Fruit fly (Drosophila melanogaster): Measurements from ENCODE around the gene CG44303.

CG44303 gene

dm6 chrX:6679502-6679810 lies 7.8 kb downstream of the CG44303 start:
- TF ChIP-seq CG8632 (GFP tag; optimal IDR thresholded peaks at IDR 0.05) (no peak), fd85E (GFP tag; optimal IDR thresholded peaks at IDR 0.05) (no peak), svp (GFP tag) (peak; percentile 70)

dm6 chrX:6678635-6679501 lies 8.4 kb downstream of the CG44303 start, which contains the start of gene ND-ASHI:
ND-ASHI (minus strand) TSS chrX:6679118.
- TF ChIP-seq Eip75B (GFP tag; optimal IDR thresholded peaks at IDR 0.05), result peak; percentile 97
- peak; percentile 98 for TF ChIP-seq CG15336 (GFP tag; IDR thresholded peaks at IDR 0.05)
- TF ChIP-seq CG6792 (GFP tag; optimal IDR thresholded peaks at IDR 0.05), result peak; percentile 96
- TF ChIP-seq fd59A (GFP tag; optimal IDR thresholded peaks at IDR 0.05), result peak; percentile 97
- peak; percentile 96 for TF ChIP-seq Lpt (GFP tag; optimal IDR thresholded peaks at IDR 0.05)
- peak; percentile 95 for TF ChIP-seq Ets96B (tag; optimal IDR thresholded peaks at IDR 0.05)
- peak; percentile 95 for TF ChIP-seq CG7368 (GFP tag; optimal IDR thresholded peaks at IDR 0.05)
- TF ChIP-seq achi (GFP tag; optimal IDR thresholded peaks at IDR 0.05), result peak; percentile 95
- peak; percentile 97 for TF ChIP-seq CG32006 (GFP tag; optimal IDR thresholded peaks at IDR 0.05)
- peak; percentile 99 for TF ChIP-seq CG6163 (GFP tag; IDR thresholded peaks at IDR 0.05)
- peak; percentile 97 for TF ChIP-seq OdsH (GFP tag; optimal IDR thresholded peaks at IDR 0.05)
- TF ChIP-seq svp (GFP tag), result peak; percentile 98
- peak; percentile 95 for TF ChIP-seq CG31627 (GFP tag; optimal IDR thresholded peaks at IDR 0.05)
- peak; percentile 91 for TF ChIP-seq Ets21C (GFP tag; optimal IDR thresholded peaks at IDR 0.05)
- TF ChIP-seq ss (GFP tag; optimal IDR thresholded peaks at IDR 0.05), result peak; percentile 98
- TF ChIP-seq pdm3 (GFP tag; optimal IDR thresholded peaks at IDR 0.05), result peak; percentile 98
- TF ChIP-seq dac (GFP tag; optimal IDR thresholded peaks at IDR 0.05), result peak; percentile 95
- TF ChIP-seq Eip78C (GFP tag), result peak; percentile 99
- peak; percentile 94 for TF ChIP-seq Sox15 (GFP tag; optimal IDR thresholded peaks at IDR 0.05)
- TF ChIP-seq cyc (GFP tag; optimal IDR thresholded peaks at IDR 0.05), result peak; percentile 97
- TF ChIP-seq vri (GFP tag; optimal IDR thresholded peaks at IDR 0.05), result peak; percentile 95
- TF ChIP-seq CG9139 (GFP tag; optimal IDR thresholded peaks at IDR 0.05), result peak; percentile 96
- peak; percentile 94 to 95 for TF ChIP-seq salr (GFP tag; optimal IDR thresholded peaks at IDR 0.05)
- peak; percentile 97 for TF ChIP-seq lz (GFP tag; optimal IDR thresholded peaks at IDR 0.05)
- peak; percentile 96 for TF ChIP-seq spab (GFP tag; optimal IDR thresholded peaks at IDR 0.05)
- peak; percentile 97 for TF ChIP-seq CG10631 (GFP tag; optimal IDR thresholded peaks at IDR 0.05)
- TF ChIP-seq CG6854 (GFP tag; optimal IDR thresholded peaks at IDR 0.05), result peak; percentile 95
- TF ChIP-seq CG6808 (GFP tag; optimal IDR thresholded peaks at IDR 0.05), result peak; percentile 97
- TF ChIP-seq Eip93F (GFP tag; optimal IDR thresholded peaks at IDR 0.05), result peak; percentile 95
- TF ChIP-seq Hr38 (GFP tag; optimal IDR thresholded peaks at IDR 0.05), result peak; percentile 50
- peak; percentile 96 for TF ChIP-seq CG8632 (GFP tag; optimal IDR thresholded peaks at IDR 0.05)
- peak; percentile 96 for TF ChIP-seq Met (GFP tag; optimal IDR thresholded peaks at IDR 0.05)
- TF ChIP-seq fkh (GFP tag; optimal IDR thresholded peaks at IDR 0.05), result no peak
- TF ChIP-seq Smox (GFP tag; optimal IDR thresholded peaks at IDR 0.05), result peak; percentile 96
- peak; percentile 94 for TF ChIP-seq CG11902 (GFP tag; optimal IDR thresholded peaks at IDR 0.05)
- peak; percentile 96 for TF ChIP-seq Sox102F (GFP tag; optimal IDR thresholded peaks at IDR 0.05)
- peak; percentile 96 for TF ChIP-seq CG3032 (tag; optimal IDR thresholded peaks at IDR 0.05)
- TF ChIP-seq CG3919 (GFP tag; optimal IDR thresholded peaks at IDR 0.05), result peak; percentile 98
- peak; percentile 97 for TF ChIP-seq CG6276 (GFP tag; optimal IDR thresholded peaks at IDR 0.05)
- peak; percentile 99 for TF ChIP-seq eg (GFP tag; IDR thresholded peaks at IDR 0.05)
- peak; percentile 97 for TF ChIP-seq CG10669 (GFP tag; optimal IDR thresholded peaks at IDR 0.05)
- peak; percentile 93 for TF ChIP-seq CG4318 (GFP tag; optimal IDR thresholded peaks at IDR 0.05)
- TF ChIP-seq CG34406 (GFP tag; optimal IDR thresholded peaks at IDR 0.05), result peak; percentile 97
- peak; percentile 93 for TF ChIP-seq fd85E (GFP tag; optimal IDR thresholded peaks at IDR 0.05)
- TF ChIP-seq CG16779 (tag; optimal IDR thresholded peaks at IDR 0.05), result peak; percentile 95
- TF ChIP-seq CG11762 (GFP tag; optimal IDR thresholded peaks at IDR 0.05; ENCODE audit: insufficient read depth), result peak; percentile 96
- TF ChIP-seq CG8319 (GFP tag; optimal IDR thresholded peaks at IDR 0.05), result peak; percentile 93
- TF ChIP-seq acj6 (GFP tag; optimal IDR thresholded peaks at IDR 0.05), result peak; percentile 97

Measured in whole organism, prepupa.